Worm (Caenorhabditis elegans) whole organism, L4/young adult: ENCODE measurements around the gene swsn-3.

Source experiments
- W03F9.2 ChIP-seq: fragments of 150-350 bp; optimal IDR thresholded peaks from 2 replicates; lab custom pipeline; 2014; ENCODE audit warnings: missing biosample characterization, missing genetic modification characterization
- dao-5 ChIP-seq: sonication (generic microtip); optimal IDR thresholded peaks from 2 replicates; lab custom pipeline; 2016; ENCODE audit warnings: missing genotype, missing genetic modification characterization, moderate library complexity, missing compliant biosample characterization
- him-1 ChIP-seq: sonication (generic microtip); optimal IDR thresholded peaks from 2 replicates; lab custom pipeline; 2016; ENCODE audit warnings: missing genotype, missing genetic modification reagents, missing genetic modification characterization, missing compliant biosample characterization

- no peak for TF ChIP-seq W03F9.2 (tag; lab: Kevin White, UChicago)
- TF ChIP-seq dao-5 (tag; lab: Kevin White, UChicago), result no peak
- TF ChIP-seq him-1 (tag; lab: Kevin White, UChicago), result no peak
These were observed 10.2 kb upstream of the swsn-3 start, which contains the start of gene laf-1 for ce11 chrIII:2778655-2779054.
